Worm (Caenorhabditis elegans): ENCODE results near the gene bgnt-1.4.

- TF ChIP-seq nhr-77 (tag; optimal IDR thresholded peaks at IDR 0.05) (no peak), unc-62 (GFP tag; optimal IDR thresholded peaks at IDR 0.05 in 1 of 2) (no peak), unc-62 (tag; optimal IDR thresholded peaks at IDR 0.05) (no peak), dve-1 (tag; optimal IDR thresholded peaks at IDR 0.05; ENCODE audit: insufficient read depth) (no peak), snpc-4 (tag; optimal IDR thresholded peaks at IDR 0.05) (no peak), nhr-76 (tag; optimal IDR thresholded peaks at IDR 0.05) (no peak), aly-2 (tag; optimal IDR thresholded peaks at IDR 0.05) (no peak), nhr-11 (tag; optimal IDR thresholded peaks at IDR 0.05) (no peak), T20F7.1 (GFP tag; optimal IDR thresholded peaks at IDR 0.05) (no peak), pha-4 (GFP tag; IDR thresholded peaks at IDR 0.05) (no peak; the same call in 1 of the 2 replicates), pha-4 (tag; optimal IDR thresholded peaks at IDR 0.05) (no peak), nhr-237 (tag; optimal IDR thresholded peaks at IDR 0.05) (no peak), fkh-10 (GFP tag; optimal IDR thresholded peaks at IDR 0.05) (no peak), mes-2 (tag; optimal IDR thresholded peaks at IDR 0.05; ENCODE audit: poor library complexity, severe bottlenecking) (no peak), jun-1 (tag; optimal IDR thresholded peaks at IDR 0.05) (no peak)
Measured at ce11 chrV:4755308-4756029, 5.3 kb upstream of the bgnt-1.4 start, which contains the start of gene pgl-3.

Measured in whole organism, L4 larva.